Worm (Caenorhabditis elegans): ENCODE measurements around the gene dim-1.
A peak's percentile ranks its signal among the peaks of the same experiment; 100 is the strongest.

dim-1 gene

ce11 chrX:8029080-8029479, 28.9 kb downstream of the dim-1 start, which contains the start of gene C34D10.1 (continued):
- peak; percentile 63 for TF ChIP-seq zfh-2 (GFP tag; conservative IDR thresholded peaks at IDR 0.05)
- peak; percentile 20 for TF ChIP-seq somi-1 (GFP tag; optimal IDR thresholded peaks at IDR 0.05)
- TF ChIP-seq snpc-3.4 (tag; optimal IDR thresholded peaks at IDR 0.05), result no peak
- no peak for TF ChIP-seq ama-1 (optimal IDR thresholded peaks at IDR 0.05)
- no peak for TF ChIP-seq ama-1 (GFP tag; optimal IDR thresholded peaks at IDR 0.05)
- no peak for TF ChIP-seq hsf-1 (GFP tag; IDR thresholded peaks at IDR 0.05)
- TF ChIP-seq rcor-1 (GFP tag; IDR thresholded peaks at IDR 0.05), result peak; percentile 55
- TF ChIP-seq F37B4.10 (GFP tag; IDR thresholded peaks at IDR 0.05), result no peak
- TF ChIP-seq F10E7.11 (tag; optimal IDR thresholded peaks at IDR 0.05), result no peak
- TF ChIP-seq sea-2 (GFP tag; IDR thresholded peaks at IDR 0.05), result no peak
- TF ChIP-seq ztf-3 (GFP tag; optimal IDR thresholded peaks at IDR 0.05), result no peak

- TF ChIP-seq ztf-18 (tag; optimal IDR thresholded peaks at IDR 0.05), result no peak
- no peak for TF ChIP-seq Y53F4B.3 (GFP tag; IDR thresholded peaks at IDR 0.05)
- no peak for TF ChIP-seq nfya-2 (GFP tag; IDR thresholded peaks at IDR 0.05)
- no peak for TF ChIP-seq nhr-90 (tag; optimal IDR thresholded peaks at IDR 0.05)
- TF ChIP-seq F49E8.2 (tag; optimal IDR thresholded peaks at IDR 0.05; ENCODE audit: insufficient read depth), result no peak
Measured at ce11 chrX:8027509-8027908, 30.5 kb downstream of the dim-1 start.

ce11 chrX:8026709-8027108, 31.3 kb downstream of the dim-1 start:
- TF ChIP-seq hlh-12 (tag; optimal IDR thresholded peaks at IDR 0.05), result no peak
- peak; percentile 27 for TF ChIP-seq nhr-80 (tag; optimal IDR thresholded peaks at IDR 0.05)
- no peak for TF ChIP-seq T07F8.4 (tag; optimal IDR thresholded peaks at IDR 0.05)
- peak; percentile 49; the same call in 1 of the 2 replicates for TF ChIP-seq nfyb-1 (GFP tag; IDR thresholded peaks at IDR 0.05)
- TF ChIP-seq ekl-4 (GFP tag; IDR thresholded peaks at IDR 0.05), result peak; percentile 18; the same call in 1 of the 2 replicates
- TF ChIP-seq somi-1 (GFP tag; optimal IDR thresholded peaks at IDR 0.05), result peak; percentile 19
- TF ChIP-seq lin-40 (tag; optimal IDR thresholded peaks at IDR 0.05), result peak; percentile 4
- TF ChIP-seq cebp-1 (GFP tag; IDR thresholded peaks at IDR 0.05), result peak; percentile 32; the same call in 1 of the 2 replicates
- peak; percentile 50 for TF ChIP-seq cebp-1 (tag; optimal IDR thresholded peaks at IDR 0.05)
- no peak for TF ChIP-seq F22D6.2 (tag; optimal IDR thresholded peaks at IDR 0.05)

- TF ChIP-seq F33H1.4 (GFP tag; IDR thresholded peaks at IDR 0.05), result no peak
- TF ChIP-seq attf-6 (GFP tag; IDR thresholded peaks at IDR 0.05), result no peak
- peak; percentile 19 for TF ChIP-seq lin-54 (GFP tag; optimal IDR thresholded peaks at IDR 0.05)
- TF ChIP-seq rcor-1 (GFP tag; IDR thresholded peaks at IDR 0.05), result no peak
- TF ChIP-seq Y95B8A.8 (GFP tag; IDR thresholded peaks at IDR 0.05), result 0 out of 2 replicates have a peak, but pooled peaks have one; percentile 5
- no peak for TF ChIP-seq die-1 (tag; optimal IDR thresholded peaks at IDR 0.05)
- peak; percentile 10 for TF ChIP-seq tbp1 (GFP tag; optimal IDR thresholded peaks at IDR 0.05)
- TF ChIP-seq ccch-3 (GFP tag; optimal IDR thresholded peaks at IDR 0.05), result no peak
- 0 out of 2 replicates have a peak, but pooled peaks have one; percentile 35 for TF ChIP-seq dox-1 (GFP tag; IDR thresholded peaks at IDR 0.05)
- peak; percentile 42 for TF ChIP-seq ets-4 (GFP tag; optimal IDR thresholded peaks at IDR 0.05)
- no peak for TF ChIP-seq lin-26 (GFP tag; IDR thresholded peaks at IDR 0.05)
- TF ChIP-seq F57A8.1 (GFP tag; optimal IDR thresholded peaks at IDR 0.05), result no peak
- TF ChIP-seq nhr-90 (tag; optimal IDR thresholded peaks at IDR 0.05), result peak; percentile 42
- 0 out of 2 replicates have a peak, but pooled peaks have one; percentile 10 for TF ChIP-seq pbrm-1 (GFP tag; IDR thresholded peaks at IDR 0.05)
- TF ChIP-seq madf-8 (GFP tag; conservative IDR thresholded peaks at IDR 0.05), result no peak
- TF ChIP-seq cebp-1 (GFP tag; IDR thresholded peaks at IDR 0.05), result no peak
- peak; percentile 59 for TF ChIP-seq cebp-1 (tag; optimal IDR thresholded peaks at IDR 0.05)
- peak; percentile 55 for TF ChIP-seq ztf-22 (GFP tag; optimal IDR thresholded peaks at IDR 0.05)
- peak; percentile 73 for TF ChIP-seq nhr-80 (tag; optimal IDR thresholded peaks at IDR 0.05)
- TF ChIP-seq fkh-3 (tag; optimal IDR thresholded peaks at IDR 0.05), result no peak
- peak; percentile 64; the same call in 1 of the 2 replicates for TF ChIP-seq nfyb-1 (GFP tag; IDR thresholded peaks at IDR 0.05)
- TF ChIP-seq egl-44 (GFP tag; IDR thresholded peaks at IDR 0.05), result peak; percentile 38; the same call in 1 of the 2 replicates
- TF ChIP-seq hmg-1.2 (GFP tag; IDR thresholded peaks at IDR 0.05), result no peak
- TF ChIP-seq repo-1 (tag; optimal IDR thresholded peaks at IDR 0.05), result peak; percentile 3
- TF ChIP-seq atf-7 (tag; optimal IDR thresholded peaks at IDR 0.05), result peak; percentile 38
- no peak for TF ChIP-seq snpc-3.4 (tag; optimal IDR thresholded peaks at IDR 0.05)
- peak; percentile 37 for TF ChIP-seq tlf-1 (GFP tag; optimal IDR thresholded peaks at IDR 0.05)
Measured at ce11 chrX:8022728-8023127, 35.3 kb downstream of the dim-1 start.
